Fruit fly (Drosophila melanogaster): ENCODE measurements around the gene Nf-YB.
A peak's percentile ranks its signal among the peaks of the same experiment; 100 is the strongest.

The Nf-YB gene

dm6 chr2L:19758511-19759128 lies 22.8 kb downstream of the Nf-YB start, which contains the start of the genes CG10628 and Dus3 (continued):
- TF ChIP-seq lilli (GFP tag; optimal IDR thresholded peaks at IDR 0.05): peak; percentile 96
- TF ChIP-seq CG11560 (tag; IDR thresholded peaks at IDR 0.05): peak; percentile 72; the same call in 2 of the 3 replicates
- peak; percentile 92 for TF ChIP-seq CG34376 (GFP tag; optimal IDR thresholded peaks at IDR 0.05)
- TF ChIP-seq nau (GFP tag; optimal IDR thresholded peaks at IDR 0.05): peak; percentile 83
- TF ChIP-seq gsb (GFP tag; IDR thresholded peaks at IDR 0.05): peak; percentile 77
- TF ChIP-seq br (optimal IDR thresholded peaks at IDR 0.05): no peak
- peak; percentile 97 for TF ChIP-seq MBD-R2 (GFP tag; IDR thresholded peaks at IDR 0.05)
- peak; percentile 75 for TF ChIP-seq CG16779 (GFP tag; IDR thresholded peaks at IDR 0.05)
- TF ChIP-seq CG2202 (tag; optimal IDR thresholded peaks at IDR 0.05): peak; percentile 67
- TF ChIP-seq YL-1 (GFP tag; optimal IDR thresholded peaks at IDR 0.05): peak; percentile 73
- peak; percentile 75 for TF ChIP-seq CG9437 (GFP tag; optimal IDR thresholded peaks at IDR 0.05)
- TF ChIP-seq tna (GFP tag; IDR thresholded peaks at IDR 0.05; ENCODE audit: partially characterized antibody): no peak
- peak; percentile 85 for TF ChIP-seq CG13123 (GFP tag; optimal IDR thresholded peaks at IDR 0.05)
- peak; percentile 99 for TF ChIP-seq Ets65A (GFP tag)
- TF ChIP-seq en (GFP tag; optimal IDR thresholded peaks at IDR 0.05): peak; percentile 83
- peak; percentile 73 for TF ChIP-seq Myb (GFP tag; optimal IDR thresholded peaks at IDR 0.05)
- TF ChIP-seq CG4360 (GFP tag; IDR thresholded peaks at IDR 0.05): peak; percentile 58
- peak; percentile 80 for TF ChIP-seq btn (GFP tag; optimal IDR thresholded peaks at IDR 0.05)
- 0 out of 2 replicates have a peak, but pooled peaks have one; percentile 53 for TF ChIP-seq dati (GFP tag; IDR thresholded peaks at IDR 0.05)
- peak; percentile 47; the same call in 1 of the 2 replicates for TF ChIP-seq amos (GFP tag; IDR thresholded peaks at IDR 0.05; ENCODE audit: partially characterized antibody)
- peak; percentile 91 for TF ChIP-seq Ada2b (GFP tag; IDR thresholded peaks at IDR 0.05)
- peak; percentile 94 for TF ChIP-seq jumu (GFP tag; optimal IDR thresholded peaks at IDR 0.05)
- TF ChIP-seq ttk (GFP tag; IDR thresholded peaks at IDR 0.05): peak; percentile 88
- peak; percentile 79 for TF ChIP-seq CG4404 (GFP tag; IDR thresholded peaks at IDR 0.05)
- peak; percentile 83 for TF ChIP-seq CG15514 (GFP tag; optimal IDR thresholded peaks at IDR 0.05)
- peak; percentile 82 for TF ChIP-seq Mrtf (GFP tag; IDR thresholded peaks at IDR 0.05)
- peak; percentile 84 for TF ChIP-seq Bdp1 (GFP tag; optimal IDR thresholded peaks at IDR 0.05)
- TF ChIP-seq gcm (GFP tag; optimal IDR thresholded peaks at IDR 0.05): peak; percentile 79
- peak; percentile 92 for TF ChIP-seq CG12659 (GFP tag; optimal IDR thresholded peaks at IDR 0.05)
- TF ChIP-seq Ets97D (GFP tag; optimal IDR thresholded peaks at IDR 0.05): peak; percentile 83
- TF ChIP-seq tin (GFP tag; optimal IDR thresholded peaks at IDR 0.05): peak; percentile 90
- TF ChIP-seq CG13894 (tag; optimal IDR thresholded peaks at IDR 0.05): peak; percentile 87
- TF ChIP-seq Elba2 (GFP tag; optimal IDR thresholded peaks at IDR 0.05): peak; percentile 33
- peak; percentile 91 for TF ChIP-seq caup (GFP tag; optimal IDR thresholded peaks at IDR 0.05; ENCODE audit: severe bottlenecking)
- peak; percentile 79 for TF ChIP-seq CG8281 (tag; optimal IDR thresholded peaks at IDR 0.05)
- peak; percentile 91 for TF ChIP-seq Hr3 (GFP tag; optimal IDR thresholded peaks at IDR 0.05)
- TF ChIP-seq Spps (tag; optimal IDR thresholded peaks at IDR 0.05): peak; percentile 69
- TF ChIP-seq D (optimal IDR thresholded peaks at IDR 0.05): no peak
- peak; percentile 83 for TF ChIP-seq D (GFP tag; optimal IDR thresholded peaks at IDR 0.05)
- TF ChIP-seq Sry-β (GFP tag; optimal IDR thresholded peaks at IDR 0.05): peak; percentile 91
- peak; percentile 80 for TF ChIP-seq CG11696 (GFP tag; IDR thresholded peaks at IDR 0.05)
- peak; percentile 88 for TF ChIP-seq CG10543 (GFP tag; optimal IDR thresholded peaks at IDR 0.05)
- TF ChIP-seq chif (GFP tag; optimal IDR thresholded peaks at IDR 0.05): peak; percentile 87 to 90
- peak; percentile 88 for TF ChIP-seq CG15269 (tag; optimal IDR thresholded peaks at IDR 0.05)
- peak; percentile 91 for TF ChIP-seq Hmr (GFP tag; optimal IDR thresholded peaks at IDR 0.05)
- TF ChIP-seq Dbx (GFP tag; IDR thresholded peaks at IDR 0.05): peak; percentile 95
- TF ChIP-seq CG8388 (GFP tag; optimal IDR thresholded peaks at IDR 0.05): peak; percentile 84
- TF ChIP-seq bcd (GFP tag; optimal IDR thresholded peaks at IDR 0.05): peak; percentile 90
- peak; percentile 49 for TF ChIP-seq CG31365 (tag; optimal IDR thresholded peaks at IDR 0.05)
- TF ChIP-seq nmo (GFP tag; optimal IDR thresholded peaks at IDR 0.05): peak; percentile 94
